Worm (Caenorhabditis elegans) whole organism, L3 larva: ENCODE results near the gene txt-18.
A peak's percentile ranks its signal among the peaks of the same experiment; 100 is the strongest.

Experiments used
- R02D3.7 ChIP-seq: fragments of 150-350 bp; optimal IDR thresholded peaks from 2 replicates; lab custom pipeline; 2014; ENCODE audit warnings: missing biosample characterization, missing genetic modification characterization
- ZK546.5 ChIP-seq: sonication (generic microtip); optimal IDR thresholded peaks from 2 replicates; lab custom pipeline; 2017; ENCODE audit warnings: missing biosample characterization, missing genetic modification characterization
- aly-2 ChIP-seq: fragments of 150-350 bp; optimal IDR thresholded peaks from 2 replicates; lab custom pipeline; 2014; ENCODE audit warnings: missing biosample characterization, missing genetic modification characterization
- ama-1 ChIP-seq: fragments of 150-350 bp; optimal IDR thresholded peaks from 2 replicates; lab custom pipeline; 2018
- ceh-16 ChIP-seq: sonication (generic microtip); optimal IDR thresholded peaks from 2 replicates; lab custom pipeline; 2017; ENCODE audit warnings: missing biosample characterization, missing genetic modification characterization
- ceh-28 ChIP-seq: fragments of 150-350 bp; optimal IDR thresholded peaks from 2 replicates; lab custom pipeline; 2014; ENCODE audit warnings: missing biosample characterization, missing genetic modification reagents, missing genetic modification characterization
- ceh-82 ChIP-seq: fragments of 150-350 bp; optimal IDR thresholded peaks from 2 replicates; lab custom pipeline; 2014; ENCODE audit warnings: missing biosample characterization, missing genetic modification characterization
- ceh-9 ChIP-seq: sonication (generic microtip); optimal IDR thresholded peaks from 2 replicates; lab custom pipeline; 2018; ENCODE audit warnings: missing biosample characterization, missing genetic modification characterization
- daf-12 ChIP-seq: fragments of 150-350 bp; optimal IDR thresholded peaks from 2 replicates; lab custom pipeline; 2014; ENCODE audit warnings: missing biosample characterization, missing genetic modification reagents, missing genetic modification characterization
- egl-27 ChIP-seq: sonication (generic microtip); optimal IDR thresholded peaks from 4 replicates; lab custom pipeline; 2017; ENCODE audit warnings: missing biosample characterization, missing genetic modification reagents, missing genetic modification characterization
- egl-5 ChIP-seq: fragments of 150-350 bp; optimal IDR thresholded peaks from 2 replicates; lab custom pipeline; 2017; ENCODE audit warnings: missing biosample characterization, missing genetic modification reagents, missing genetic modification characterization, inconsistent platforms
- elt-1 ChIP-seq: fragments of 150-350 bp; optimal IDR thresholded peaks from 2 replicates; lab custom pipeline; 2014; ENCODE audit warnings: missing biosample characterization, missing genetic modification characterization
- elt-2 ChIP-seq: sonication (generic microtip); optimal IDR thresholded peaks from 2 replicates; lab custom pipeline; 2016; ENCODE audit warnings: missing genetic modification reagents, mild to moderate bottlenecking, missing genetic modification characterization, missing compliant biosample characterization
- elt-3 ChIP-seq, 3 experiments: fragments of 150-350 bp in 1 of 3; sonication (generic microtip) in 2 of 3; optimal IDR thresholded peaks; 2 replicates in 2 of 3; 4 replicates in 1 of 3; lab custom pipeline; 2014 to 2017; ENCODE audit warnings: missing biosample characterization in 3 of 3, missing genetic modification characterization in 3 of 3
- eor-1 ChIP-seq, 2 experiments: fragments of 150-350 bp; optimal IDR thresholded peaks; 2 replicates each; lab custom pipeline; 2014 to 2018; ENCODE audit warnings: missing biosample characterization in 2 of 2, missing genetic modification characterization in 2 of 2
- fkh-10 ChIP-seq: sonication (generic microtip); optimal IDR thresholded peaks from 2 replicates; lab custom pipeline; 2017; ENCODE audit warnings: missing biosample characterization, missing genetic modification reagents, missing genetic modification characterization
- fkh-2 ChIP-seq: fragments of 150-350 bp; optimal IDR thresholded peaks from 2 replicates; lab custom pipeline; 2014; ENCODE audit warnings: missing biosample characterization, missing genetic modification reagents, missing genetic modification characterization
- fos-1 ChIP-seq: fragments of 150-350 bp; optimal IDR thresholded peaks from 2 replicates; lab custom pipeline; 2014; ENCODE audit warnings: missing biosample characterization, missing genetic modification characterization
- hmg-11 ChIP-seq: sonication (generic microtip); optimal IDR thresholded peaks from 2 replicates; lab custom pipeline; 2016; ENCODE audit warnings: missing genetic modification characterization, missing compliant biosample characterization
- jun-1 ChIP-seq: fragments of 150-350 bp; optimal IDR thresholded peaks from 2 replicates; lab custom pipeline; 2014; ENCODE audit warnings: missing biosample characterization, missing genetic modification reagents, missing genetic modification characterization
- lin-15B ChIP-seq: fragments of 150-350 bp; optimal IDR thresholded peaks from 2 replicates; lab custom pipeline; 2014; ENCODE audit warnings: missing biosample characterization, missing genetic modification characterization
- lin-39 ChIP-seq: fragments of 150-350 bp; optimal IDR thresholded peaks from 2 replicates; lab custom pipeline; 2018; ENCODE audit warnings: missing biosample characterization, missing genetic modification reagents, missing genetic modification characterization
- lsy-12 ChIP-seq: sonication (generic microtip); optimal IDR thresholded peaks from 2 replicates; lab custom pipeline; 2016; ENCODE audit warnings: mild to moderate bottlenecking, missing genetic modification characterization, missing compliant biosample characterization
- mdl-1 ChIP-seq: fragments of 150-350 bp; optimal IDR thresholded peaks from 2 replicates; lab custom pipeline; 2014; ENCODE audit warnings: missing biosample characterization, missing genetic modification characterization
- mml-1 ChIP-seq: fragments of 150-350 bp; sonication (generic microtip); optimal IDR thresholded peaks from 3 replicates; lab custom pipeline; 2014; ENCODE audit warnings: missing biosample characterization, missing genetic modification characterization
- nfya-1 ChIP-seq: sonication (generic microtip); optimal IDR thresholded peaks from 2 replicates; lab custom pipeline; 2017; ENCODE audit warnings: missing genetic modification characterization, mild to moderate bottlenecking, missing compliant biosample characterization, antibody characterized with exemption, moderate library complexity; ENCODE audit not compliant: insufficient read depth
- nhr-11 ChIP-seq: fragments of 150-350 bp; optimal IDR thresholded peaks from 2 replicates; lab custom pipeline; 2014; ENCODE audit warnings: missing biosample characterization, missing genetic modification characterization
- nhr-12 ChIP-seq: fragments of 150-350 bp; optimal IDR thresholded peaks from 2 replicates; lab custom pipeline; 2014; ENCODE audit warnings: missing biosample characterization, missing genetic modification characterization
- nhr-23 ChIP-seq: fragments of 150-350 bp; optimal IDR thresholded peaks from 2 replicates; lab custom pipeline; 2014; ENCODE audit warnings: missing biosample characterization, missing genetic modification reagents, missing genetic modification characterization
- nhr-237 ChIP-seq: fragments of 150-350 bp; optimal IDR thresholded peaks from 2 replicates; lab custom pipeline; 2014; ENCODE audit warnings: missing biosample characterization, missing genetic modification characterization
- nhr-25 ChIP-seq: sonication (generic microtip); optimal IDR thresholded peaks from 2 replicates; lab custom pipeline; 2017; ENCODE audit warnings: missing biosample characterization, missing genetic modification characterization
- nhr-28 ChIP-seq: fragments of 150-350 bp; optimal IDR thresholded peaks from 2 replicates; lab custom pipeline; 2014; ENCODE audit warnings: missing biosample characterization, missing genetic modification characterization
- nhr-43 ChIP-seq: sonication (generic microtip); optimal IDR thresholded peaks from 2 replicates; lab custom pipeline; 2016; ENCODE audit warnings: mild to moderate bottlenecking, missing genetic modification characterization, missing compliant biosample characterization; ENCODE audit not compliant: poor library complexity, severe bottlenecking
- nhr-67 ChIP-seq: fragments of 150-350 bp; optimal IDR thresholded peaks from 2 replicates; lab custom pipeline; 2014; ENCODE audit warnings: missing biosample characterization, missing genetic modification characterization
- nhr-76 ChIP-seq: fragments of 150-350 bp; sonication (generic microtip); optimal IDR thresholded peaks from 5 replicates; lab custom pipeline; 2014; ENCODE audit warnings: missing biosample characterization, missing genetic modification characterization
- nhr-77 ChIP-seq: fragments of 150-350 bp; optimal IDR thresholded peaks from 2 replicates; lab custom pipeline; 2014; ENCODE audit warnings: missing biosample characterization, missing genetic modification characterization
- pha-4 ChIP-seq: fragments of 150-350 bp; optimal IDR thresholded peaks from 2 replicates; lab custom pipeline; 2014; ENCODE audit warnings: missing biosample characterization, missing genetic modification reagents, missing genetic modification characterization
- pqm-1 ChIP-seq: fragments of 150-350 bp; optimal IDR thresholded peaks from 2 replicates; lab custom pipeline; 2017; ENCODE audit warnings: missing biosample characterization, missing genetic modification characterization, inconsistent platforms
- sea-2 ChIP-seq: fragments of 150-350 bp; sonication (generic microtip); optimal IDR thresholded peaks from 4 replicates; lab custom pipeline; 2014; ENCODE audit warnings: missing biosample characterization, missing genetic modification reagents, missing genetic modification characterization
- skn-1 ChIP-seq: fragments of 150-350 bp; optimal IDR thresholded peaks from 2 replicates; lab custom pipeline; 2014; ENCODE audit warnings: missing biosample characterization, missing genetic modification characterization
- snpc-4 ChIP-seq: fragments of 150-350 bp; optimal IDR thresholded peaks from 2 replicates; lab custom pipeline; 2014; ENCODE audit warnings: missing biosample characterization, missing genetic modification characterization
- tbx-2 ChIP-seq: sonication (generic microtip); optimal IDR thresholded peaks from 2 replicates; lab custom pipeline; 2016; ENCODE audit warnings: mild to moderate bottlenecking, missing genetic modification characterization, missing compliant biosample characterization
- unc-39 ChIP-seq: sonication (generic microtip); optimal IDR thresholded peaks from 4 replicates; lab custom pipeline; 2017; ENCODE audit warnings: missing biosample characterization, missing genetic modification characterization
- unc-62 ChIP-seq: fragments of 150-350 bp; sonication (generic microtip); optimal IDR thresholded peaks from 4 replicates; lab custom pipeline; 2014; ENCODE audit warnings: missing biosample characterization, missing genetic modification reagents, missing genetic modification characterization
- zag-1 ChIP-seq: fragments of 150-350 bp; optimal IDR thresholded peaks from 2 replicates; lab custom pipeline; 2014; ENCODE audit warnings: missing biosample characterization, missing genetic modification characterization
- ztf-11 ChIP-seq: fragments of 150-350 bp; optimal IDR thresholded peaks from 2 replicates; lab custom pipeline; 2014; ENCODE audit warnings: missing biosample characterization, missing genetic modification characterization
- ztf-4 ChIP-seq: fragments of 150-350 bp; optimal IDR thresholded peaks from 2 replicates; lab custom pipeline; 2014; ENCODE audit warnings: missing biosample characterization, missing genetic modification characterization

The txt-18 gene

DNA sequence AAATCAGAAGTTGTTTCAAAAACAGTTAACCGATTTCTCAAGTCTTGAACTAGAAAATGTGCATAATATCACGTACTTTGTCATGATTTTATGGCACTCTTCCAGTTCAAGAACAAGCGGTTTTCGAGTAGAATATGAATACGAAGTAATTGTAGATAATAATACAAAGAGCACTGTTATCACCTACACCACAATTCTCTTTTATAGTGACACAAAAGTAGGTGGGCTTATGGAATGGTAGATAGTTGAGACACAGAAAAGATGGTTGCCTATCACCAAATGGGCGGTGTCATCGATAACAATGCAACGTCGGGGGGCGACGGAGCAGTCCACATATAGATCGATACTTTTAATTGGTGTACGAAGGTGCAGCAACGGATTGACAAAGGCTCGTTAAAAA lies 15.2 kb upstream of the txt-18 start:
- TF ChIP-seq elt-2 (tag; lab: Kevin White, UChicago) = peak; percentile 99
- TF ChIP-seq tbx-2 = no peak
- no peak for TF ChIP-seq ZK546.5 (tag; lab: Kevin White, UChicago)
- peak; percentile 61 for TF ChIP-seq pha-4 (tag; lab: Kevin White, UChicago)
- TF ChIP-seq fos-1 (tag; lab: Kevin White, UChicago) = no peak
- peak; percentile 81 for TF ChIP-seq jun-1 (tag; lab: Kevin White, UChicago)
- no peak for TF ChIP-seq mdl-1 (tag; lab: Kevin White, UChicago)
- peak; percentile 96 for TF ChIP-seq pqm-1
- TF ChIP-seq nfya-1 (tag; lab: Kevin White, UChicago) = peak; percentile 8
- no peak for TF ChIP-seq fkh-10 (GFP tag; lab: Kevin White, UChicago)

DNA sequence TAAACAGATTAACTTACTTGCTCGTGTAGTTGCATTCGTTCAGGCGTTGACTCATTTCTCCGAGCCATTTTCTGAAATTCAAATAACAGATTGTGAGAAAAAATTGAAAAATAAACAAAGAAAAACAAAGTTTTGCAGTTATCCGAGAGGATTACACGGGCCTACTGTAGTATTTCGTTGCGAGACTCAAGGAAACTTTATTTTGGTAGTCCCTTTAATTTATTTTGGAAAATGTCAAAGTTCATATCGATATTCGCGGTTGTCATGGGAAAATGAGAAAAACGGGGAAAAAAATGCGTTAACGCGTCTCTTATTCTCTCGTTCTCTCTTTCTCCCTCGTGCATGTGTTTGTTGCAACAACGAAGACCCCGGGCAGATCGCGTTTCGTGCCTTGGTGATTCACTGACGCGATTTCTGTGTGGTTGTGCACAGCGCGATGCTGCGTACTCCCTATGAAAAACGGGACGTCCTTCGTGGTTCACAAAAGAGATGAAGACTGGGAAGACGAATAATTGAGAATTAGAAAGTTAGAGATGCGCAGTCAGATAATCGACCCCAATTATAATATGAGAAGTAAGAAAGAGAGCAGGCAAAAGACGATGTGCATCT lies 12.5 kb upstream of the txt-18 start, which contains the start of gene set-4:
Gene set-4 (minus strand): TSS at position 120 of the 609 bp plus-strand sequence.
- TF ChIP-seq nhr-11 (tag; lab: Kevin White, UChicago) (peak; percentile 80), nhr-76 (tag; lab: Kevin White, UChicago) (no peak), ceh-28 (tag; lab: Kevin White, UChicago) (peak; percentile 68), jun-1 (tag; lab: Kevin White, UChicago) (peak; percentile 90), unc-62 (GFP tag; lab: Kevin White, UChicago) (peak; percentile 46), ztf-11 (tag; lab: Kevin White, UChicago) (no peak), elt-3 (tag; optimal IDR thresholded peaks at IDR 0.05; lab: Kevin White, UChicago) (peak in 1 of 3 experiments; percentile 55), lin-15B (tag; lab: Kevin White, UChicago) (peak; percentile 91), skn-1 (tag; lab: Kevin White, UChicago) (peak; percentile 49), ceh-9 (tag; lab: Kevin White, UChicago) (no peak), aly-2 (tag; lab: Kevin White, UChicago) (no peak), lin-39 (tag; lab: Kevin White, UChicago) (peak; percentile 93), sea-2 (GFP tag; lab: Kevin White, UChicago) (no peak), fkh-10 (GFP tag; lab: Kevin White, UChicago) (peak; percentile 64), ztf-4 (tag; lab: Kevin White, UChicago) (peak; percentile 68), daf-12 (tag; lab: Kevin White, UChicago) (no peak), ceh-82 (peak; percentile 75), elt-2 (tag; lab: Kevin White, UChicago) (peak; percentile 84), snpc-4 (peak; percentile 94), nhr-43 (tag; lab: Kevin White, UChicago) (peak; percentile 78), egl-27 (tag; lab: Kevin White, UChicago) (peak; percentile 60), pqm-1 (peak; percentile 42), egl-5 (tag; lab: Kevin White, UChicago) (peak; percentile 86), nhr-23 (tag; lab: Kevin White, UChicago) (peak; percentile 89), nhr-67 (no peak), nhr-12 (tag; lab: Kevin White, UChicago) (no peak), tbx-2 (peak; percentile 91), hmg-11 (tag; lab: Kevin White, UChicago) (peak; percentile 96), nfya-1 (tag; lab: Kevin White, UChicago) (peak; percentile 94), R02D3.7 (tag; lab: Kevin White, UChicago) (peak; percentile 75), ZK546.5 (tag; lab: Kevin White, UChicago) (no peak), lsy-12 (tag; lab: Kevin White, UChicago) (peak; percentile 86), nhr-28 (tag; lab: Kevin White, UChicago) (no peak), nhr-237 (tag; lab: Kevin White, UChicago) (no peak), nhr-77 (no peak), fos-1 (tag; lab: Kevin White, UChicago) (no peak), pha-4 (tag; lab: Kevin White, UChicago) (peak; percentile 94), zag-1 (tag; lab: Kevin White, UChicago) (peak; percentile 27), ceh-16 (tag; lab: Kevin White, UChicago) (no peak), mml-1 (tag; lab: Kevin White, UChicago) (no peak), elt-1 (tag; lab: Kevin White, UChicago) (peak; percentile 78), unc-39 (no peak), ama-1 (peak; percentile 54), nhr-25 (tag; lab: Kevin White, UChicago) (peak; percentile 98), eor-1 (tag; optimal IDR thresholded peaks at IDR 0.05; lab: Kevin White, UChicago) (no peak), fkh-2 (no peak), mdl-1 (tag; lab: Kevin White, UChicago) (peak; percentile 72)
